Fruit fly (Drosophila melanogaster) whole organism, embryonic: ENCODE measurements around the gene CG34290.

Experiments used
- Abd-B ChIP-seq: fragments of 200-800 bp; sonication (Bioruptor generic); optimal IDR thresholded peaks from 2 replicates; lab custom pipeline; 2018; ENCODE audit warnings: missing biosample characterization, mild to moderate bottlenecking, missing genetic modification characterization, moderate library complexity
- Bdp1 ChIP-seq: fragments of 200-800 bp; sonication (Bioruptor generic); optimal IDR thresholded peaks from 3 replicates; lab custom pipeline; 2016; ENCODE audit warnings: missing biosample characterization, missing genetic modification characterization
- Blimp-1 ChIP-seq: fragments of 200-800 bp; sonication (Bioruptor generic); optimal IDR thresholded peaks from 3 replicates; lab custom pipeline; 2018; ENCODE audit warnings: missing biosample characterization, missing genetic modification characterization, mild to moderate bottlenecking, moderate library complexity, missing genetic modification reagents
- CG10366 ChIP-seq: fragments of 200-800 bp; sonication (Bioruptor generic); IDR thresholded peaks from 2 replicates; pipeline ENCODE4 v1.3.6; 2022; ENCODE audit warnings: missing biosample characterization, missing genetic modification characterization
- CG10462 ChIP-seq: fragments of 200-800 bp; sonication (Bioruptor generic); optimal IDR thresholded peaks from 2 replicates; lab custom pipeline; 2016; ENCODE audit warnings: missing biosample characterization, missing genetic modification characterization
- CG13624 ChIP-seq: fragments of 200-800 bp; sonication (Bioruptor generic); optimal IDR thresholded peaks from 2 replicates; lab custom pipeline; 2016; ENCODE audit warnings: missing biosample characterization, missing genetic modification characterization
- CG14441 ChIP-seq: fragments of 200-800 bp; sonication (Bioruptor generic); IDR thresholded peaks from 2 replicates; pipeline ENCODE4 v1.3.6; 2022; ENCODE audit warnings: missing biosample characterization, missing genetic modification characterization
- CG1647 ChIP-seq: fragments of 200-800 bp; sonication (Bioruptor generic); optimal IDR thresholded peaks from 3 replicates; lab custom pipeline; 2016; ENCODE audit warnings: missing biosample characterization, missing genetic modification characterization
- CG16813 ChIP-seq: fragments of 200-800 bp; sonication (Bioruptor generic); IDR thresholded peaks from 3 replicates; pipeline ENCODE4 v1.3.6; 2022; ENCODE audit warnings: missing biosample characterization, missing genetic modification characterization; ENCODE audit not compliant: partially characterized antibody
- CG17186 ChIP-seq: fragments of 200-800 bp; sonication (Bioruptor generic); optimal IDR thresholded peaks from 3 replicates; lab custom pipeline; 2017; ENCODE audit warnings: missing biosample characterization, missing genetic modification reagents, missing genetic modification characterization
- CG17359 ChIP-seq: fragments of 200-800 bp; sonication (Bioruptor generic); optimal IDR thresholded peaks from 3 replicates; lab custom pipeline; 2018; ENCODE audit warnings: missing biosample characterization, mild to moderate bottlenecking, missing genetic modification characterization, moderate library complexity
- CG17361 ChIP-seq: fragments of 200-800 bp; sonication (Bioruptor generic); IDR thresholded peaks from 3 replicates; pipeline ENCODE4 v1.3.6; 2022; ENCODE audit warnings: missing biosample characterization, missing genetic modification characterization
- CG1832 ChIP-seq: fragments of 200-800 bp; sonication (Bioruptor generic); optimal IDR thresholded peaks from 2 replicates; lab custom pipeline; 2017; ENCODE audit warnings: missing biosample characterization, mild to moderate bottlenecking, missing genetic modification characterization, inconsistent platforms
- CG18476 ChIP-seq: fragments of 200-800 bp; sonication (Bioruptor generic); optimal IDR thresholded peaks from 2 replicates; lab custom pipeline; 2016; ENCODE audit warnings: missing biosample characterization, mild to moderate bottlenecking, missing genetic modification characterization
- CG2116 ChIP-seq: fragments of 200-800 bp; sonication (Bioruptor generic); optimal IDR thresholded peaks from 3 replicates; lab custom pipeline; 2018; ENCODE audit warnings: missing biosample characterization, mild to moderate bottlenecking, missing genetic modification characterization
- CG2875 ChIP-seq: fragments of 200-800 bp; sonication (Bioruptor generic); optimal IDR thresholded peaks from 2 replicates; lab custom pipeline; 2017; ENCODE audit warnings: missing biosample characterization, mild to moderate bottlenecking, missing genetic modification characterization, missing genetic modification reagents
- CG3847 ChIP-seq: fragments of 200-800 bp; sonication (Bioruptor generic); IDR thresholded peaks from 2 replicates; pipeline ENCODE4 v1.3.6; 2022; ENCODE audit warnings: missing biosample characterization, missing genetic modification characterization
- CG3995 ChIP-seq: fragments of 200-800 bp; sonication (Bioruptor generic); optimal IDR thresholded peaks from 3 replicates; lab custom pipeline; 2016; ENCODE audit warnings: missing biosample characterization, missing genetic modification characterization
- CG4707 ChIP-seq: fragments of 200-800 bp; sonication (Bioruptor generic); optimal IDR thresholded peaks from 2 replicates; lab custom pipeline; 2018; ENCODE audit warnings: missing biosample characterization, mild to moderate bottlenecking, missing genetic modification characterization, moderate library complexity
- CG7987 ChIP-seq: fragments of 200-800 bp; sonication (Bioruptor generic); optimal IDR thresholded peaks from 2 replicates; lab custom pipeline; 2018; ENCODE audit warnings: missing biosample characterization, mild to moderate bottlenecking, missing genetic modification characterization, moderate library complexity
- CG8359 ChIP-seq: fragments of 200-800 bp; sonication (Bioruptor generic); optimal IDR thresholded peaks from 2 replicates; lab custom pipeline; 2017; ENCODE audit warnings: missing biosample characterization, mild to moderate bottlenecking, missing genetic modification characterization, borderline replicate concordance
- Dbx ChIP-seq: fragments of 200-800 bp; sonication (Bioruptor generic); IDR thresholded peaks from 3 replicates; pipeline ENCODE4 v1.3.6; 2022; ENCODE audit warnings: missing biosample characterization, missing genetic modification characterization
- Dll ChIP-seq: fragments of 200-800 bp; sonication (Bioruptor generic); IDR thresholded peaks from 4 replicates; pipeline ENCODE4 v1.3.6; 2022; ENCODE audit warnings: missing biosample characterization, missing genetic modification characterization; ENCODE audit not compliant: partially characterized antibody
- Drgx ChIP-seq: fragments of 200-800 bp; sonication (Bioruptor generic); IDR thresholded peaks from 2 replicates; pipeline ENCODE4 v1.3.6; 2022; ENCODE audit warnings: missing biosample characterization, missing genetic modification characterization
- Fer3 ChIP-seq: fragments of 200-800 bp; sonication (Bioruptor generic); optimal IDR thresholded peaks from 2 replicates; lab custom pipeline; 2018; ENCODE audit warnings: missing biosample characterization, mild to moderate bottlenecking, missing genetic modification characterization, moderate library complexity
- Gug ChIP-seq: fragments of 200-800 bp; sonication (Bioruptor generic); IDR thresholded peaks from 4 replicates; pipeline ENCODE4 v1.3.6; 2022; ENCODE audit warnings: missing biosample characterization, missing genetic modification characterization
- Hand ChIP-seq: fragments of 200-800 bp; sonication (Bioruptor generic); optimal IDR thresholded peaks from 2 replicates; lab custom pipeline; 2017; ENCODE audit warnings: mild to moderate bottlenecking, missing biosample characterization, missing genetic modification reagents, missing genetic modification characterization
- HmgZ ChIP-seq: fragments of 200-800 bp; sonication (Bioruptor generic); optimal IDR thresholded peaks from 2 replicates; lab custom pipeline; 2018; ENCODE audit warnings: missing biosample characterization, mild to moderate bottlenecking, missing genetic modification characterization
- Lhr ChIP-seq: fragments of 200-800 bp; sonication (Bioruptor generic); optimal IDR thresholded peaks from 3 replicates; lab custom pipeline; 2017; ENCODE audit warnings: mild to moderate bottlenecking, missing biosample characterization, missing genetic modification reagents, missing genetic modification characterization
- Mrtf ChIP-seq: fragments of 200-800 bp; sonication (Bioruptor generic); IDR thresholded peaks from 3 replicates; pipeline ENCODE4 v1.3.6; 2022; ENCODE audit warnings: missing biosample characterization, missing genetic modification characterization
- NC2α ChIP-seq: fragments of 200-800 bp; sonication (Bioruptor generic); optimal IDR thresholded peaks from 2 replicates; lab custom pipeline; 2016; ENCODE audit warnings: missing biosample characterization, missing genetic modification characterization
- Pdp1 ChIP-seq, 2 experiments: fragments of 200-800 bp; sonication (Bioruptor generic); optimal IDR thresholded peaks; 3 replicates each; lab custom pipeline; 2016; ENCODE audit warnings: missing biosample characterization in 2 of 2, missing genetic modification characterization in 2 of 2, mild to moderate bottlenecking in 1 of 2, moderate library complexity in 1 of 2
- Ptx1 ChIP-seq: fragments of 200-800 bp; sonication (Bioruptor generic); IDR thresholded peaks from 2 replicates; pipeline ENCODE4 v1.3.6; 2022; ENCODE audit warnings: missing biosample characterization, missing genetic modification characterization
- Scr ChIP-seq: fragments of 200-800 bp; sonication (Bioruptor generic); IDR thresholded peaks from 2 replicates; pipeline ENCODE4 v1.3.6; 2022; ENCODE audit warnings: missing biosample characterization, missing genetic modification characterization; ENCODE audit not compliant: partially characterized antibody
- Xbp1 ChIP-seq: fragments of 200-800 bp; sonication (Bioruptor generic); optimal IDR thresholded peaks from 3 replicates; lab custom pipeline; 2016; ENCODE audit warnings: missing biosample characterization, mild to moderate bottlenecking, missing genetic modification characterization
- bcd ChIP-seq: fragments of 200-800 bp; sonication (Bioruptor generic); optimal IDR thresholded peaks from 2 replicates; lab custom pipeline; 2017; ENCODE audit warnings: missing biosample characterization, mild to moderate bottlenecking, missing genetic modification characterization
- exex ChIP-seq: fragments of 200-800 bp; sonication (Bioruptor generic); optimal IDR thresholded peaks from 4 replicates; lab custom pipeline; 2018; ENCODE audit warnings: missing biosample characterization, mild to moderate bottlenecking, missing genetic modification characterization, moderate library complexity
- fu2 ChIP-seq: fragments of 200-800 bp; sonication (Bioruptor generic); optimal IDR thresholded peaks from 2 replicates; lab custom pipeline; 2016; ENCODE audit warnings: missing biosample characterization, missing genetic modification characterization
- gsb ChIP-seq: fragments of 200-800 bp; sonication (Bioruptor generic); IDR thresholded peaks from 2 replicates; pipeline ENCODE4 v1.3.6; 2022; ENCODE audit warnings: missing biosample characterization, missing genetic modification characterization
- her ChIP-seq: fragments of 200-800 bp; sonication (Bioruptor generic); optimal IDR thresholded peaks from 2 replicates; lab custom pipeline; 2016; ENCODE audit warnings: missing biosample characterization, missing genetic modification characterization
- hth ChIP-seq: fragments of >200 bp; optimal IDR thresholded peaks from 2 replicates; lab custom pipeline; 2017; ENCODE audit warnings: inconsistent platforms
- lov ChIP-seq, 2 experiments: fragments of 200-800 bp in 1 of 2; fragments of >200 bp in 1 of 2; sonication (Bioruptor generic) in 1 of 2; IDR thresholded peaks in 1 of 2; optimal IDR thresholded peaks in 1 of 2; 2 replicates in 1 of 2; 3 replicates in 1 of 2; pipeline versions ENCODE4 v1.3.6 to Lab custom; 2017 to 2022; ENCODE audit warnings: missing biosample characterization in 1 of 2, missing genetic modification characterization in 1 of 2
- mld ChIP-seq: fragments of 200-800 bp; sonication (Bioruptor generic); IDR thresholded peaks from 3 replicates; pipeline ENCODE4 v1.3.6; 2022; ENCODE audit warnings: missing biosample characterization, missing genetic modification characterization; ENCODE audit not compliant: partially characterized antibody
- scrt ChIP-seq: fragments of 200-800 bp; sonication (Bioruptor generic); optimal IDR thresholded peaks from 2 replicates; lab custom pipeline; 2018; ENCODE audit warnings: missing biosample characterization, mild to moderate bottlenecking, missing genetic modification characterization, moderate library complexity
- sima ChIP-seq: fragments of 200-800 bp; sonication (Bioruptor generic); optimal IDR thresholded peaks from 2 replicates; lab custom pipeline; 2016; ENCODE audit warnings: missing biosample characterization, missing genetic modification characterization
- sna ChIP-seq: fragments of 200-800 bp; sonication (Bioruptor generic); IDR thresholded peaks from 2 replicates; pipeline ENCODE4 v1.3.6; 2022; ENCODE audit warnings: missing biosample characterization, missing genetic modification characterization; ENCODE audit not compliant: partially characterized antibody
- usp ChIP-seq: fragments of >200 bp; optimal IDR thresholded peaks from 2 replicates; lab custom pipeline; 2017; ENCODE audit warnings: missing biosample characterization, missing genetic modification characterization
- vnd ChIP-seq: fragments of 200-800 bp; sonication (Bioruptor generic); IDR thresholded peaks from 3 replicates; pipeline ENCODE4 v1.3.6; 2022; ENCODE audit warnings: missing biosample characterization, missing genetic modification characterization; ENCODE audit not compliant: partially characterized antibody
- zen2 ChIP-seq: fragments of 200-800 bp; sonication (Bioruptor generic); IDR thresholded peaks from 3 replicates; pipeline ENCODE4 v1.3.6; 2022; ENCODE audit warnings: missing biosample characterization, missing genetic modification characterization; ENCODE audit not compliant: partially characterized antibody
- zfh2 ChIP-seq: fragments of 200-800 bp; sonication (Bioruptor generic); optimal IDR thresholded peaks from 2 replicates; lab custom pipeline; 2016; ENCODE audit warnings: missing biosample characterization, missing genetic modification characterization

The CG34290 gene

DNA sequence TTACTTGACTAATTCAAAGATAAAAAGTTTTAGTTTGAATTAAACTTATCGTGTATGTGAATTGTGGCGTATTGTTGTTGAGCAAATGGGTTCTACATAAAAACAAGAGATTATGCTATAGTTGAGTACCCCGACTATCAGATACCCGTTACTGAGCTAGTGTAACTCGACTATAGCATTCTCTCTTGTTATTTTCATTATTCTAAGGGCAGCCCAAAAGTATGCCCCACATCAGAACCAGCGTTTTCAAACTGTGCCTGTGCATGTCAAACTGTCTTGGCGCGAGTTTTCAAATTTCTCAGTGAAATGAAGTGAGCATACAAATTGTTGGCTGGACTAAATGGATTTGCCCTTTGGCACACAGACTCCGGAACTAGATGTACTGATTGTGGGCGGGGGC is 10.3 kb downstream of the CG34290 start, which contains the start of gene shps (continued):
- no peak for TF ChIP-seq CG10462 (GFP tag; lab: Kevin White, UChicago)
- no peak for TF ChIP-seq Fer3 (tag; lab: Kevin White, UChicago)
- TF ChIP-seq Abd-B (GFP tag; lab: Kevin White, UChicago), result no peak
- no peak for TF ChIP-seq her (GFP tag; lab: Kevin White, UChicago)
- TF ChIP-seq Xbp1, result no peak
- no peak for TF ChIP-seq CG14441 (GFP tag; lab: Robert Waterston, UW)
- no peak for TF ChIP-seq fu2 (GFP tag; lab: Kevin White, UChicago)
- no peak; the same call in none of the 4 replicates for TF ChIP-seq Dll
- no peak for TF ChIP-seq bcd (GFP tag; lab: Kevin White, UChicago)
- TF ChIP-seq scrt (GFP tag; lab: Kevin White, UChicago), result no peak
- no peak for TF ChIP-seq CG10366 (GFP tag; lab: Robert Waterston, UW)
- peak; percentile 82 for TF ChIP-seq vnd (GFP tag; lab: Robert Waterston, UW)
- TF ChIP-seq lov (optimal IDR thresholded peaks at IDR 0.05; lab: Kevin White, UChicago), result no peak
- 0 out of 3 replicates have a peak, but pooled peaks have one; percentile 36 for TF ChIP-seq lov (GFP tag; IDR thresholded peaks at IDR 0.05; lab: Robert Waterston, UW)
- no peak for TF ChIP-seq CG17359 (tag; lab: Kevin White, UChicago)
- TF ChIP-seq usp (GFP tag; lab: Kevin White, UChicago), result no peak
- no peak for TF ChIP-seq sima (GFP tag; lab: Kevin White, UChicago)
- no peak for TF ChIP-seq CG1832 (GFP tag; lab: Kevin White, UChicago)
- no peak for TF ChIP-seq CG17361 (GFP tag; lab: Robert Waterston, UW)
- TF ChIP-seq Scr (GFP tag; lab: Robert Waterston, UW), result peak; percentile 78
- TF ChIP-seq zen2 (GFP tag; lab: Robert Waterston, UW), result peak; percentile 30; the same call in 1 of the 3 replicates
- TF ChIP-seq Dbx (GFP tag; lab: Robert Waterston, UW), result no peak
- TF ChIP-seq CG16813, result peak; percentile 97
- no peak for TF ChIP-seq CG13624
- TF ChIP-seq HmgZ, result peak; percentile 36
- TF ChIP-seq CG4707, result no peak
- no peak for TF ChIP-seq hth (lab: Kevin White, UChicago)
- TF ChIP-seq Drgx, result no peak
- TF ChIP-seq Bdp1 (GFP tag; lab: Kevin White, UChicago), result no peak
- TF ChIP-seq Mrtf (GFP tag; lab: Robert Waterston, UW), result no peak
- TF ChIP-seq Lhr (GFP tag; lab: Kevin White, UChicago), result peak; percentile 54
- TF ChIP-seq CG8359, result no peak
- TF ChIP-seq gsb (GFP tag; lab: Robert Waterston, UW), result no peak
- no peak for TF ChIP-seq Hand (GFP tag; lab: Kevin White, UChicago)
- no peak for TF ChIP-seq CG1647 (GFP tag; lab: Kevin White, UChicago)
- no peak for TF ChIP-seq CG7987 (GFP tag; lab: Kevin White, UChicago)
- TF ChIP-seq zfh2, result no peak
- peak; percentile 92 for TF ChIP-seq mld (GFP tag; lab: Robert Waterston, UW)
- TF ChIP-seq Gug (GFP tag; lab: Robert Waterston, UW), result no peak
- no peak for TF ChIP-seq Ptx1 (GFP tag; lab: Robert Waterston, UW)
- TF ChIP-seq Pdp1 (GFP tag; optimal IDR thresholded peaks at IDR 0.05; lab: Kevin White, UChicago), result no peak
- no peak for TF ChIP-seq CG2116
- TF ChIP-seq CG3995 (GFP tag; lab: Kevin White, UChicago), result no peak
- no peak for TF ChIP-seq exex
- TF ChIP-seq CG3847 (GFP tag; lab: Robert Waterston, UW), result no peak
- TF ChIP-seq CG17186, result no peak
- no peak for TF ChIP-seq NC2α
- no peak for TF ChIP-seq CG2875 (GFP tag; lab: Kevin White, UChicago)
- no peak for TF ChIP-seq Blimp-1 (GFP tag; lab: Kevin White, UChicago)
- no peak for TF ChIP-seq CG18476 (GFP tag; lab: Kevin White, UChicago)
- peak; percentile 75 for TF ChIP-seq sna
